Worm (Caenorhabditis elegans) whole organism, L3 larva: ENCODE measurements around the gene srt-28.

ENCODE experiments used
- R02D3.7 ChIP-seq: fragments of 150-350 bp; optimal IDR thresholded peaks from 2 replicates; lab custom pipeline; 2014; ENCODE audit warnings: missing biosample characterization, missing genetic modification characterization
- aly-2 ChIP-seq: fragments of 150-350 bp; optimal IDR thresholded peaks from 2 replicates; lab custom pipeline; 2014; ENCODE audit warnings: missing biosample characterization, missing genetic modification characterization
- ama-1 ChIP-seq: fragments of 150-350 bp; optimal IDR thresholded peaks from 2 replicates; lab custom pipeline; 2018
- lin-15B ChIP-seq: fragments of 150-350 bp; optimal IDR thresholded peaks from 2 replicates; lab custom pipeline; 2014; ENCODE audit warnings: missing biosample characterization, missing genetic modification characterization
- pha-4 ChIP-seq: fragments of 150-350 bp; optimal IDR thresholded peaks from 2 replicates; lab custom pipeline; 2014; ENCODE audit warnings: missing biosample characterization, missing genetic modification reagents, missing genetic modification characterization
- snpc-4 ChIP-seq: fragments of 150-350 bp; optimal IDR thresholded peaks from 2 replicates; lab custom pipeline; 2014; ENCODE audit warnings: missing biosample characterization, missing genetic modification characterization
- ztf-11 ChIP-seq: fragments of 150-350 bp; optimal IDR thresholded peaks from 2 replicates; lab custom pipeline; 2014; ENCODE audit warnings: missing biosample characterization, missing genetic modification characterization

DNA sequence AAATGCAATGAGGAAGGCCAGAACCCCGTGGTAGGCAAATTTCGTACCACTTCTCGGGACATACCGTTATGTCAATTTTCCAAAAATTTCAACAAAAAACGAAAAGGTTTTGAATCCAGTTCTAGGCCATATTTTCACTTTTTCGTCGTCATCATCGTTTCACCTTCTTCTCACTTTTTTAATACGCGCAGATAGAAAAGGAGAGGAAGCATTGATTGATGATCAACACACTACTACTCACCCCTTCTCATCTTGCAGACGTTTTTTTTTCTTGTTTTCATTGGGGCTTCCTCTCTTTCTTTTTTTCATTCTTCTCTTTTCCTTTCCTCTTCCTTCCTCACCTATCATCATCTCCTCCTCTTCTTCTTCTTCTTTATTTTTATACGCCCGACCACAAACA is 37.7 kb downstream of the srt-28 start:
- TF ChIP-seq ztf-11 (tag; lab: Kevin White, UChicago) = no peak
- no peak for TF ChIP-seq lin-15B (tag; lab: Kevin White, UChicago)
- no peak for TF ChIP-seq R02D3.7
- TF ChIP-seq aly-2 (tag; lab: Kevin White, UChicago) = no peak
- no peak for TF ChIP-seq ama-1 (lab: Kevin White, UChicago)
- TF ChIP-seq pha-4 (tag; lab: Kevin White, UChicago) = no peak
- TF ChIP-seq snpc-4 (tag; lab: Kevin White, UChicago) = no peak
